Worm (Caenorhabditis elegans): ENCODE data around the gene skr-21.

DNA sequence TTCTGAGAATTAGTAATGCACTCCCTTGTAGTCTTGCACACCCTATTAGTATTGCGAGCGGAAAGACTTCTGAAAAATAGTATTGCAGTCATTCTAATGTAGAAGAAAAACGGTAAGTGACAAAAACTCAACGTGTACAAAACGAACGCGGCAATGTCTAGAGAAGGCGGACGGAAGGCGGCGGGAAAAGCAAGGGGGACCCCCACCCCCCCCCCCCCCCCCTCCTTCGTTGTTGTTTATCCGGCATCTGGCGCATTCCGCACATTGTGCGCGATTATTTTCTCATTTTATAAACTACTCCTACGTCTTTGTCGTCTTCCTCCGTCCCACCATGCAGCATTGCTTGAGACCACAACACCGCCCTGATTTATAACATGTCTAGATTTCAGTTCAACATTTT lies 24.2 kb downstream of the skr-21 start:
- no peak for TF ChIP-seq nhr-10 (tag; optimal IDR thresholded peaks at IDR 0.05)
- no peak for TF ChIP-seq nhr-25 (tag; optimal IDR thresholded peaks at IDR 0.05)
- no peak for TF ChIP-seq F13H6.1 (tag; optimal IDR thresholded peaks at IDR 0.05)
- no peak for TF ChIP-seq unc-55 (GFP tag; optimal IDR thresholded peaks at IDR 0.05)
- no peak for TF ChIP-seq lin-39 (tag; optimal IDR thresholded peaks at IDR 0.05)
- TF ChIP-seq nhr-11 (tag; optimal IDR thresholded peaks at IDR 0.05) = no peak
- no peak for TF ChIP-seq ztf-11 (tag; optimal IDR thresholded peaks at IDR 0.05)
- no peak for TF ChIP-seq mdl-1 (tag; optimal IDR thresholded peaks at IDR 0.05)
- TF ChIP-seq lsy-2 (tag; optimal IDR thresholded peaks at IDR 0.05) = no peak
- TF ChIP-seq unc-39 (tag; optimal IDR thresholded peaks at IDR 0.05) = no peak
- no peak for TF ChIP-seq unc-62 (GFP tag; optimal IDR thresholded peaks at IDR 0.05)
- TF ChIP-seq ZK546.5 (tag; optimal IDR thresholded peaks at IDR 0.05) = no peak
